Fruit fly (Drosophila melanogaster) whole organism, embryonic: Measurements from ENCODE around the gene CG13896.

ENCODE experiments used
- Bteb2 ChIP-seq: fragments of 200-800 bp; sonication (Bioruptor generic); optimal IDR thresholded peaks from 2 replicates; lab custom pipeline; 2016; ENCODE audit warnings: missing biosample characterization, missing genetic modification characterization
- CG10267 ChIP-seq: fragments of 200-800 bp; sonication (Bioruptor generic); optimal IDR thresholded peaks from 2 replicates; lab custom pipeline; 2018; ENCODE audit warnings: missing biosample characterization, mild to moderate bottlenecking, missing genetic modification characterization, moderate library complexity
- CG10462 ChIP-seq: fragments of 200-800 bp; sonication (Bioruptor generic); optimal IDR thresholded peaks from 2 replicates; lab custom pipeline; 2016; ENCODE audit warnings: missing biosample characterization, missing genetic modification characterization
- CG12391 ChIP-seq: fragments of 200-800 bp; sonication (Bioruptor generic); optimal IDR thresholded peaks from 3 replicates; lab custom pipeline; 2018; ENCODE audit warnings: missing biosample characterization, mild to moderate bottlenecking, missing genetic modification characterization, moderate library complexity
- CG13296 ChIP-seq: fragments of 200-800 bp; sonication (Bioruptor generic); optimal IDR thresholded peaks from 3 replicates; lab custom pipeline; 2018; ENCODE audit warnings: missing biosample characterization, mild to moderate bottlenecking, missing genetic modification characterization
- CG14014 ChIP-seq: fragments of 200-800 bp; sonication (Bioruptor generic); IDR thresholded peaks from 2 replicates; pipeline ENCODE4 v1.3.6; 2022; ENCODE audit warnings: missing biosample characterization, missing genetic modification characterization
- CG14965 ChIP-seq: fragments of 200-800 bp; sonication (Bioruptor generic); optimal IDR thresholded peaks from 2 replicates; lab custom pipeline; 2016; ENCODE audit warnings: missing biosample characterization, missing genetic modification characterization, borderline replicate concordance
- CG2712 ChIP-seq: fragments of 200-800 bp; optimal IDR thresholded peaks from 3 replicates; lab custom pipeline; 2019; ENCODE audit warnings: missing biosample characterization, mild to moderate bottlenecking, missing genetic modification characterization, moderate library complexity
- CG33213 ChIP-seq: fragments of 200-800 bp; sonication (Bioruptor generic); optimal IDR thresholded peaks from 3 replicates; lab custom pipeline; 2016; ENCODE audit warnings: missing biosample characterization, missing genetic modification characterization
- CG34376 ChIP-seq: fragments of 200-800 bp; sonication (Bioruptor generic); optimal IDR thresholded peaks from 2 replicates; lab custom pipeline; 2018; ENCODE audit warnings: missing biosample characterization, mild to moderate bottlenecking, missing genetic modification characterization
- CG4282 ChIP-seq: fragments of 200-800 bp; sonication (Bioruptor generic); optimal IDR thresholded peaks from 2 replicates; lab custom pipeline; 2016; ENCODE audit warnings: missing biosample characterization, missing genetic modification characterization
- CG4404 ChIP-seq: fragments of 200-800 bp; sonication (Bioruptor generic); IDR thresholded peaks from 2 replicates; pipeline ENCODE4 v1.3.6; 2022; ENCODE audit warnings: missing biosample characterization, missing genetic modification characterization
- CG4424 ChIP-seq: fragments of 200-800 bp; sonication (Bioruptor generic); optimal IDR thresholded peaks from 3 replicates; lab custom pipeline; 2016; ENCODE audit warnings: missing biosample characterization, missing genetic modification characterization
- CG6683 ChIP-seq: fragments of 200-800 bp; sonication (Bioruptor generic); optimal IDR thresholded peaks from 2 replicates; lab custom pipeline; 2017; ENCODE audit warnings: missing biosample characterization, mild to moderate bottlenecking, missing genetic modification characterization, missing genetic modification reagents
- CG6689 ChIP-seq: fragments of 200-800 bp; sonication (Bioruptor generic); IDR thresholded peaks from 2 replicates; pipeline ENCODE4 v1.3.6; 2022; ENCODE audit warnings: missing biosample characterization, missing genetic modification characterization
- CG6854 ChIP-seq: fragments of 200-800 bp; sonication (Bioruptor generic); optimal IDR thresholded peaks from 3 replicates; lab custom pipeline; 2017; ENCODE audit warnings: missing biosample characterization, mild to moderate bottlenecking, missing genetic modification characterization
- CG8290 ChIP-seq, 3 experiments: fragments of 200-800 bp; sonication (Bioruptor generic); optimal IDR thresholded peaks; 2 replicates each; lab custom pipeline; 2016 to 2019; ENCODE audit warnings: missing biosample characterization in 3 of 3, missing genetic modification characterization in 3 of 3, mild to moderate bottlenecking in 2 of 3, moderate library complexity in 1 of 3
- CG8388 ChIP-seq: fragments of 200-800 bp; sonication (Bioruptor generic); optimal IDR thresholded peaks from 2 replicates; lab custom pipeline; 2019; ENCODE audit warnings: missing biosample characterization, mild to moderate bottlenecking, missing genetic modification characterization, moderate library complexity
- CG9215 ChIP-seq: fragments of 200-800 bp; sonication (Bioruptor generic); IDR thresholded peaks from 2 replicates; pipeline ENCODE4 v1.3.6; 2022; ENCODE audit warnings: missing biosample characterization, missing genetic modification characterization
- CTCF ChIP-seq: fragments of 200-800 bp; sonication (Bioruptor generic); optimal IDR thresholded peaks from 2 replicates; lab custom pipeline; 2017; ENCODE audit warnings: missing biosample characterization, mild to moderate bottlenecking, missing genetic modification characterization, moderate library complexity
- D ChIP-seq, 2 experiments: fragments of 200-800 bp in 1 of 2; fragments of >200 bp in 1 of 2; sonication (Bioruptor generic) in 1 of 2; optimal IDR thresholded peaks; 2 replicates in 1 of 2; 3 replicates in 1 of 2; lab custom pipeline; 2017; ENCODE audit warnings: mild to moderate bottlenecking in 1 of 2, missing biosample characterization in 1 of 2, missing genetic modification characterization in 1 of 2, missing genetic modification reagents in 1 of 2
- Dip2 ChIP-seq: fragments of 200-800 bp; sonication (Bioruptor generic); IDR thresholded peaks from 2 replicates; pipeline ENCODE4 v1.3.6; 2022; ENCODE audit warnings: missing biosample characterization, missing genetic modification characterization
- Dp ChIP-seq: fragments of 200-800 bp; sonication (Bioruptor generic); optimal IDR thresholded peaks from 2 replicates; lab custom pipeline; 2018; ENCODE audit warnings: missing biosample characterization, mild to moderate bottlenecking, missing genetic modification characterization, moderate library complexity
- Eip74EF ChIP-seq, 2 experiments: fragments of 200-800 bp in 1 of 2; fragments of >200 bp in 1 of 2; sonication (Bioruptor generic) in 1 of 2; optimal IDR thresholded peaks; 2 replicates each; lab custom pipeline; 2017 to 2019; ENCODE audit warnings: missing biosample characterization in 2 of 2, missing genetic modification characterization in 2 of 2, mild to moderate bottlenecking in 1 of 2, moderate library complexity in 1 of 2
- H2.0 ChIP-seq: fragments of 200-800 bp; sonication (Bioruptor generic); IDR thresholded peaks from 2 replicates; pipeline ENCODE4 v1.3.6; 2022; ENCODE audit warnings: missing biosample characterization, missing genetic modification characterization
- Hr3 ChIP-seq: fragments of 200-800 bp; sonication (Bioruptor generic); optimal IDR thresholded peaks from 3 replicates; lab custom pipeline; 2016; ENCODE audit warnings: missing biosample characterization, missing genetic modification characterization
- Jarid2 ChIP-seq: fragments of 200-800 bp; sonication (Bioruptor generic); optimal IDR thresholded peaks from 3 replicates; lab custom pipeline; 2017; ENCODE audit warnings: mild to moderate bottlenecking, missing biosample characterization, missing genetic modification reagents, missing genetic modification characterization
- Max ChIP-seq: fragments of 200-800 bp; sonication (Bioruptor generic); optimal IDR thresholded peaks from 2 replicates; lab custom pipeline; 2016; ENCODE audit warnings: missing biosample characterization, mild to moderate bottlenecking, missing genetic modification characterization
- Xrp1 ChIP-seq: fragments of 200-800 bp; sonication (Bioruptor generic); IDR thresholded peaks from 2 replicates; pipeline ENCODE4 v1.3.6; 2022; ENCODE audit warnings: missing biosample characterization, missing genetic modification characterization
- cas ChIP-seq: fragments of 200-800 bp; sonication (Bioruptor generic); IDR thresholded peaks from 2 replicates; pipeline ENCODE4 v1.3.6; 2022; ENCODE audit warnings: missing biosample characterization, missing genetic modification characterization
- cato ChIP-seq: fragments of 200-800 bp; sonication (Bioruptor generic); optimal IDR thresholded peaks from 2 replicates; lab custom pipeline; 2016; ENCODE audit warnings: missing biosample characterization, missing genetic modification characterization, borderline replicate concordance
- dpn ChIP-seq, 2 experiments: fragments of 200-800 bp; sonication (Bioruptor generic); optimal IDR thresholded peaks; 3 replicates each; lab custom pipeline; 2016; ENCODE audit warnings: missing biosample characterization in 2 of 2, missing genetic modification characterization in 2 of 2
- eve ChIP-seq, 2 experiments: fragments of >200 bp; optimal IDR thresholded peaks; 2 replicates each; lab custom pipeline; 2017; ENCODE audit warnings: missing biosample characterization in 2 of 2, missing genetic modification characterization in 2 of 2
- gt ChIP-seq: fragments of 200-800 bp; sonication (Bioruptor generic); IDR thresholded peaks from 2 replicates; pipeline ENCODE4 v1.3.6; 2022; ENCODE audit warnings: missing biosample characterization, missing genetic modification characterization
- ham ChIP-seq: fragments of 200-800 bp; sonication (Bioruptor generic); IDR thresholded peaks from 2 replicates; pipeline ENCODE4 v1.3.6; 2022; ENCODE audit warnings: missing biosample characterization, missing genetic modification characterization
- hbn ChIP-seq: fragments of 200-800 bp; sonication (Bioruptor generic); IDR thresholded peaks from 2 replicates; pipeline ENCODE4 v1.3.6; 2022; ENCODE audit warnings: missing biosample characterization, missing genetic modification characterization; ENCODE audit not compliant: partially characterized antibody
- nau ChIP-seq: fragments of 200-800 bp; sonication (Bioruptor generic); optimal IDR thresholded peaks from 3 replicates; lab custom pipeline; 2017; ENCODE audit warnings: missing biosample characterization, mild to moderate bottlenecking, missing genetic modification characterization, missing genetic modification reagents
- odd ChIP-seq: fragments of 200-800 bp; sonication (Bioruptor generic); optimal IDR thresholded peaks from 2 replicates; lab custom pipeline; 2017; ENCODE audit warnings: missing biosample characterization, mild to moderate bottlenecking, missing genetic modification characterization
- onecut ChIP-seq: fragments of 200-800 bp; sonication (Bioruptor generic); IDR thresholded peaks from 2 replicates; pipeline ENCODE4 v1.3.6; 2022; ENCODE audit warnings: missing biosample characterization, missing genetic modification characterization
- pum ChIP-seq: fragments of 200-800 bp; sonication (Bioruptor generic); optimal IDR thresholded peaks from 2 replicates; lab custom pipeline; 2016; ENCODE audit warnings: missing biosample characterization, missing genetic modification characterization
- ro ChIP-seq: fragments of 200-800 bp; sonication (Bioruptor generic); IDR thresholded peaks from 2 replicates; pipeline ENCODE4 v1.3.6; 2022; ENCODE audit warnings: missing biosample characterization, missing genetic modification characterization
- scrt ChIP-seq: fragments of 200-800 bp; sonication (Bioruptor generic); optimal IDR thresholded peaks from 2 replicates; lab custom pipeline; 2018; ENCODE audit warnings: missing biosample characterization, mild to moderate bottlenecking, missing genetic modification characterization, moderate library complexity
- sens ChIP-seq: fragments of 200-800 bp; sonication (Bioruptor generic); peaks from one replicate; lab custom pipeline; 2016; ENCODE audit warnings: missing biosample characterization, missing genetic modification characterization
- sens-2 ChIP-seq: fragments of 200-800 bp; sonication (Bioruptor generic); IDR thresholded peaks from 2 replicates; pipeline ENCODE4 v1.3.6; 2022; ENCODE audit warnings: missing biosample characterization, missing genetic modification characterization
- sim ChIP-seq: fragments of 200-800 bp; sonication (Bioruptor generic); IDR thresholded peaks from 2 replicates; pipeline ENCODE4 v1.3.6; 2022; ENCODE audit warnings: missing biosample characterization, missing genetic modification characterization
- tll ChIP-seq, 2 experiments: fragments of 200-800 bp in 1 of 2; fragments of >200 bp in 1 of 2; sonication (Bioruptor generic) in 1 of 2; optimal IDR thresholded peaks; 2 replicates each; lab custom pipeline; 2017 to 2019; ENCODE audit warnings: missing biosample characterization in 2 of 2, missing genetic modification characterization in 2 of 2, mild to moderate bottlenecking in 1 of 2, moderate library complexity in 1 of 2
- ttk ChIP-seq: fragments of 200-800 bp; sonication (Bioruptor generic); IDR thresholded peaks from 2 replicates; pipeline ENCODE4 v2.1.2; 2022; ENCODE audit warnings: missing biosample characterization, missing genetic modification characterization
- wor ChIP-seq: fragments of 200-800 bp; sonication (Bioruptor generic); IDR thresholded peaks from 2 replicates; pipeline ENCODE4 v1.3.6; 2022; ENCODE audit warnings: missing biosample characterization, missing genetic modification characterization

Gene CG13896

DNA sequence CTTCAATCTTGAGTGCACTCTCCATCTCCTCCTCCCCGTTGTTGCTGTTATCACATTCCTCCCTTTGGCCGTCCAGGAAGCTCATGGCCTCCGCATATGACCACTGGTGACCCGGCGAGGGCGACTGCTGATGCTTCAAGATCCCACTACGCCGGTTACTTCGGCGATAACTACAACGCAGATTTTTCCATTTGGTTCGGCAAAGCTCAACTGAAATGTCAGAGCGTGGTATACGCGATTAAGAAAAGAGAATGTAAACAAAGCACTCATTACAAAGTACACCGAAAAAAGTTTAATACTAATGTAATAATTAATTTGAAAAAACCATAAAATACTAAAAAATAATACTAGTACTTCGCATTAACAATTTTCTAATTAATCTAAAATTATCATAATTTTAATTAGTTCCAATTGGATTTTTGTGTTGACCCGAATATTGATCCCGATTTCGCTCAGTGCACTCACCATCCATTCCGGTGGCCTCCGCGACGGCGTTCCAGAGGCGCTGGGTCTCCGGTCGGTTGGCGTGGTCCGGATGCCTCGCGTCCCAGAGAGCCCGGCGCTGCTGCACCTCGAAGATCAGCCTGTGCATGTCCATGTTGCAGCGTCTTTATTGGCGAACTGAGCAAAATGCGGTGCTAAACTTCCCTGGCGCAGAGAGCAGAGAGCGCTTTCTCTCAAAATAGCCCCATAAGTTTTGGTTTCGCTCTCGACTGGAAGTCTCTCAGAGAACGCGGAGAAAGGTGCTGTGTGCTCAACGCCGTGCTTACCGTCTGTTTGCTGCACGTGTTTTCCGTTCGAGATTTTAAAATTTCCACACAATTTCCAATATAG, 27.1 kb upstream of the CG13896 start (continued):
- no peak for TF ChIP-seq eve (GFP tag; optimal IDR thresholded peaks at IDR 0.05; lab: Kevin White, UChicago)
- TF ChIP-seq cato (GFP tag; lab: Kevin White, UChicago): peak; percentile 86
- TF ChIP-seq CG4424 (GFP tag; lab: Kevin White, UChicago): peak; percentile 95
- TF ChIP-seq tll (GFP tag; optimal IDR thresholded peaks at IDR 0.05; lab: Kevin White, UChicago): peak in 1 of 2 experiments; percentile 27
- no peak for TF ChIP-seq hbn (GFP tag; lab: Robert Waterston, UW)
- peak; percentile 95 for TF ChIP-seq CG8388 (GFP tag; lab: Kevin White, UChicago)
- peak; percentile 60 for TF ChIP-seq CTCF
- peak; percentile 81 for TF ChIP-seq CG6854 (GFP tag; lab: Kevin White, UChicago)
- TF ChIP-seq CG14014: peak; percentile 87
- TF ChIP-seq Jarid2 (GFP tag; lab: Kevin White, UChicago): peak; percentile 73
- peak; percentile 32 for TF ChIP-seq CG33213 (GFP tag; lab: Kevin White, UChicago)
- no peak for TF ChIP-seq Dp (GFP tag; lab: Kevin White, UChicago)
- peak; percentile 87 for TF ChIP-seq Hr3 (GFP tag; lab: Kevin White, UChicago)
- peak; percentile 86 for TF ChIP-seq CG6683 (GFP tag; lab: Kevin White, UChicago)
- peak; percentile 83 for TF ChIP-seq CG8290 (GFP tag; optimal IDR thresholded peaks at IDR 0.05; lab: Kevin White, UChicago)
- peak; percentile 44 to 69 for TF ChIP-seq CG8290 (tag; optimal IDR thresholded peaks at IDR 0.05; lab: Kevin White, UChicago)
- TF ChIP-seq CG6689 (GFP tag; lab: Robert Waterston, UW): peak; percentile 90
- TF ChIP-seq CG4404: peak; percentile 80
- peak; percentile 73; the same call in 1 of the 2 replicates for TF ChIP-seq CG9215
- TF ChIP-seq pum (GFP tag; lab: Kevin White, UChicago): peak; percentile 65
- TF ChIP-seq sim: peak; percentile 93
- TF ChIP-seq CG13296 (GFP tag; lab: Kevin White, UChicago): peak; percentile 86
- TF ChIP-seq Eip74EF (GFP tag; optimal IDR thresholded peaks at IDR 0.05; lab: Kevin White, UChicago): peak in 1 of 2 experiments; percentile 94
- peak; percentile 96 for TF ChIP-seq Xrp1 (GFP tag; lab: Robert Waterston, UW)
- peak; percentile 81 for TF ChIP-seq scrt
- TF ChIP-seq Max (GFP tag; lab: Kevin White, UChicago): peak; percentile 81
- no peak for TF ChIP-seq CG4282 (GFP tag; lab: Kevin White, UChicago)
- peak; percentile 90 for TF ChIP-seq ttk (GFP tag; lab: Robert Waterston, UW)
- TF ChIP-seq CG10267 (tag; lab: Kevin White, UChicago): peak; percentile 89
- TF ChIP-seq onecut (GFP tag; lab: Robert Waterston, UW): peak; percentile 81
- TF ChIP-seq CG10462 (GFP tag; lab: Kevin White, UChicago): peak; percentile 85
- TF ChIP-seq CG34376 (GFP tag; lab: Kevin White, UChicago): peak; percentile 60
- peak; percentile 62; the same call in 1 of the 2 replicates for TF ChIP-seq ham (GFP tag; lab: Robert Waterston, UW)
- TF ChIP-seq dpn (GFP tag; optimal IDR thresholded peaks at IDR 0.05; lab: Kevin White, UChicago): peak; percentile 67 to 90
- TF ChIP-seq CG14965 (GFP tag; lab: Kevin White, UChicago): no peak
- no peak for TF ChIP-seq Dip2
- peak; percentile 62 for TF ChIP-seq gt (GFP tag; lab: Robert Waterston, UW)
- TF ChIP-seq nau (GFP tag; lab: Kevin White, UChicago): peak; percentile 85
- TF ChIP-seq D (optimal IDR thresholded peaks at IDR 0.05; lab: Kevin White, UChicago): no peak
- peak; percentile 94 for TF ChIP-seq D (GFP tag; optimal IDR thresholded peaks at IDR 0.05; lab: Kevin White, UChicago)
- TF ChIP-seq ro: peak; percentile 85
- peak; percentile 89 for TF ChIP-seq H2.0 (GFP tag; lab: Robert Waterston, UW)
- peak; percentile 94 for TF ChIP-seq CG12391 (tag; lab: Kevin White, UChicago)
- peak; percentile 55; the same call in 1 of the 2 replicates for TF ChIP-seq cas (GFP tag; lab: Robert Waterston, UW)
- TF ChIP-seq CG2712 (tag; lab: Kevin White, UChicago): peak; percentile 96
- TF ChIP-seq sens (GFP tag; lab: Kevin White, UChicago): peak; percentile 96
- TF ChIP-seq wor (GFP tag; lab: Robert Waterston, UW): peak; percentile 91
- TF ChIP-seq odd (GFP tag; lab: Kevin White, UChicago): peak; percentile 87
- peak; percentile 44 for TF ChIP-seq Bteb2 (GFP tag; lab: Kevin White, UChicago)
- peak; percentile 89 for TF ChIP-seq sens-2 (GFP tag; lab: Robert Waterston, UW)
